Worm (Caenorhabditis elegans) whole organism, L4/young adult: ENCODE data around the gene W06G6.20.

Experiments used
- W03F9.2 ChIP-seq: fragments of 150-350 bp; optimal IDR thresholded peaks from 2 replicates; lab custom pipeline; 2014; ENCODE audit warnings: missing biosample characterization, missing genetic modification characterization
- him-1 ChIP-seq: sonication (generic microtip); optimal IDR thresholded peaks from 2 replicates; lab custom pipeline; 2016; ENCODE audit warnings: missing genotype, missing genetic modification reagents, missing genetic modification characterization, missing compliant biosample characterization

DNA sequence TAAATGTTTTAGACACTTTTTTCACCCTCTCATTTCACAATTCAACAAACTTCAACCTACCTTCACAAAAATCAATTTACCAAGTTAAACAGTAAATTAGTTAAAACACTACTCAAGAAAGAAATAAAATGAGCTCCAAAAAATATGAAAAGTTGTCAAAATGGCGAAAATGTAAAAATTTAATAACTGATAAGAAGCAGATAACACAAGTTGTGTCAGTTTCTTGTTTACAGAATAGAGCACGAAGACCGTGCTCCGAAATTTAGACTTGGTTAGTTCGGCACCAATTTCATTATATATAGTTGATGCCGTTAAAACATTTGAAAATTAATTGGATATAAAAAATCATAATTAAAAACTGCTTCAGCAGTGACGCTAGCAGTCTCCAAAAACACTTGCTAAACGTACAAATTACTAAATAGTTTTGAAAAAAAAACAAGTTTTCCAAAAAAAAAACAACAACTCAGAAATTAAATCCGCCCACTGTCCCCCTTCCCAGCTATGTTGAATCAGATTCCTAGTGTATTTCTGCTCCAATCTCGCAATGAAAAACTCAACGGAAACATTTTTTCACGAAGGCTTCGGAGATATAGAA, 37.3 kb downstream of the W06G6.20 start, which contains the start of gene srw-54:
- TF ChIP-seq him-1 (tag; lab: Kevin White, UChicago) (no peak), W03F9.2 (tag; lab: Kevin White, UChicago) (no peak)
